Worm (Caenorhabditis elegans): ENCODE results near the gene ubq-1.

ce11 chrIII:5980274-5980918, 40.3 kb downstream of the ubq-1 start:
- TF ChIP-seq unc-39 (tag; optimal IDR thresholded peaks at IDR 0.05) (no peak), lsy-2 (tag; optimal IDR thresholded peaks at IDR 0.05) (no peak), bed-3 (GFP tag; optimal IDR thresholded peaks at IDR 0.05) (no peak), mep-1 (tag; optimal IDR thresholded peaks at IDR 0.05) (no peak), cnd-1 (tag; optimal IDR thresholded peaks at IDR 0.05) (no peak), sem-2 (GFP tag; optimal IDR thresholded peaks at IDR 0.05) (no peak)
